Fruit fly (Drosophila melanogaster): Measurements from ENCODE around the gene Hsc70-4.

Gene Hsc70-4

dm6 chr3R:15286693-15287041 is 44.2 kb downstream of the Hsc70-4 start (continued):
- TF ChIP-seq CG17802 (tag; optimal IDR thresholded peaks at IDR 0.05) = no peak
- TF ChIP-seq CG1832 (GFP tag; optimal IDR thresholded peaks at IDR 0.05) = peak; percentile 87
- TF ChIP-seq CkIIα-i1 (GFP tag; IDR thresholded peaks at IDR 0.05) = no peak
- TF ChIP-seq kah (GFP tag; optimal IDR thresholded peaks at IDR 0.05) = no peak
- TF ChIP-seq fu2 (GFP tag; optimal IDR thresholded peaks at IDR 0.05) = no peak
- TF ChIP-seq CG33213 (GFP tag; optimal IDR thresholded peaks at IDR 0.05) = no peak
- TF ChIP-seq cad (GFP tag; optimal IDR thresholded peaks at IDR 0.05) = no peak
- no peak for TF ChIP-seq CG8290 (GFP tag; optimal IDR thresholded peaks at IDR 0.05)
- TF ChIP-seq CG8290 (tag; optimal IDR thresholded peaks at IDR 0.05) = peak in 1 of 2 experiments; percentile 20
- TF ChIP-seq CG13775 (GFP tag; optimal IDR thresholded peaks at IDR 0.05) = no peak
- no peak for TF ChIP-seq Dref (GFP tag; IDR thresholded peaks at IDR 0.05)
- TF ChIP-seq sisA (GFP tag; IDR thresholded peaks at IDR 0.05) = no peak
- no peak for TF ChIP-seq Dfd (GFP tag; optimal IDR thresholded peaks at IDR 0.05)
- TF ChIP-seq yki (optimal IDR thresholded peaks at IDR 0.05) = peak; percentile 87
- TF ChIP-seq sens (GFP tag) = peak; percentile 63
- no peak for TF ChIP-seq CG9609 (GFP tag; optimal IDR thresholded peaks at IDR 0.05)
- TF ChIP-seq CG31388 (GFP tag; optimal IDR thresholded peaks at IDR 0.05) = no peak
- peak; percentile 69 for TF ChIP-seq kni (GFP tag; optimal IDR thresholded peaks at IDR 0.05)
- TF ChIP-seq CG17385 (GFP tag; optimal IDR thresholded peaks at IDR 0.05) = peak; percentile 49
- TF ChIP-seq seq (GFP tag; IDR thresholded peaks at IDR 0.05) = no peak
- TF ChIP-seq gt (GFP tag; IDR thresholded peaks at IDR 0.05) = no peak
- TF ChIP-seq CG12219 (GFP tag; optimal IDR thresholded peaks at IDR 0.05) = peak; percentile 35
- no peak for TF ChIP-seq CG12104 (GFP tag; optimal IDR thresholded peaks at IDR 0.05)
- peak; percentile 1 for TF ChIP-seq wek (GFP tag; optimal IDR thresholded peaks at IDR 0.05)
- TF ChIP-seq CG2116 (GFP tag; optimal IDR thresholded peaks at IDR 0.05) = no peak
- no peak for TF ChIP-seq CG10267 (tag; optimal IDR thresholded peaks at IDR 0.05)
- TF ChIP-seq Hmx (GFP tag; optimal IDR thresholded peaks at IDR 0.05) = no peak
- no peak for TF ChIP-seq CG12236 (GFP tag; optimal IDR thresholded peaks at IDR 0.05)
- no peak for TF ChIP-seq bcd (GFP tag; optimal IDR thresholded peaks at IDR 0.05)
- no peak for TF ChIP-seq CG15601 (tag; optimal IDR thresholded peaks at IDR 0.05)
- TF ChIP-seq nau (GFP tag; optimal IDR thresholded peaks at IDR 0.05) = no peak
- TF ChIP-seq tio (GFP tag; optimal IDR thresholded peaks at IDR 0.05) = no peak
- TF ChIP-seq CG17328 (GFP tag; IDR thresholded peaks at IDR 0.05) = no peak
- TF ChIP-seq HLHmδ (GFP tag; optimal IDR thresholded peaks at IDR 0.05) = peak; percentile 50
- no peak for TF ChIP-seq CG4730 (GFP tag; IDR thresholded peaks at IDR 0.05)
- no peak for TF ChIP-seq zfh1 (GFP tag; IDR thresholded peaks at IDR 0.05)
- no peak for TF ChIP-seq Xbp1 (GFP tag; optimal IDR thresholded peaks at IDR 0.05)
- no peak for TF ChIP-seq ATbp (GFP tag; optimal IDR thresholded peaks at IDR 0.05)
- TF ChIP-seq CG8765 (GFP tag; IDR thresholded peaks at IDR 0.05) = no peak
- no peak for TF ChIP-seq CG31224 (GFP tag; IDR thresholded peaks at IDR 0.05)
- no peak for TF ChIP-seq pan (optimal IDR thresholded peaks at IDR 0.05)
- no peak for TF ChIP-seq pan (GFP tag; optimal IDR thresholded peaks at IDR 0.05 in 1 of 2, IDR thresholded peaks at IDR 0.05 in 1 of 2)
- TF ChIP-seq Hmr (GFP tag; optimal IDR thresholded peaks at IDR 0.05) = peak; percentile 35
- TF ChIP-seq slp2 (GFP tag; optimal IDR thresholded peaks at IDR 0.05) = no peak
- TF ChIP-seq H2.0 (GFP tag; IDR thresholded peaks at IDR 0.05) = no peak
- TF ChIP-seq CG5180 (GFP tag; optimal IDR thresholded peaks at IDR 0.05) = no peak
- TF ChIP-seq lola (GFP tag; optimal IDR thresholded peaks at IDR 0.05) = no peak
- no peak for TF ChIP-seq Lhr (GFP tag; optimal IDR thresholded peaks at IDR 0.05)
- peak; percentile 37 for TF ChIP-seq Fer1 (GFP tag; optimal IDR thresholded peaks at IDR 0.05)
- no peak for TF ChIP-seq mld (GFP tag; IDR thresholded peaks at IDR 0.05; ENCODE audit: partially characterized antibody)
- TF ChIP-seq chn (GFP tag; optimal IDR thresholded peaks at IDR 0.05) = peak; percentile 58
- TF ChIP-seq phol (tag; optimal IDR thresholded peaks at IDR 0.05) = peak; percentile 53
- TF ChIP-seq dysf (GFP tag; IDR thresholded peaks at IDR 0.05) = no peak
